Fruit fly (Drosophila melanogaster) whole organism, embryonic: ENCODE results near the gene mRpL46.
A peak's percentile ranks its signal among the peaks of the same experiment; 100 is the strongest.

Experiments
- Asciz ChIP-seq: fragments of 200-800 bp; sonication (Bioruptor generic); optimal IDR thresholded peaks from 2 replicates; lab custom pipeline; 2017; ENCODE audit warnings: missing biosample characterization, mild to moderate bottlenecking, missing genetic modification characterization, missing genetic modification reagents
- BEAF-32 ChIP-seq: fragments of 200-800 bp; sonication (Bioruptor generic); optimal IDR thresholded peaks from 3 replicates; lab custom pipeline; 2017; ENCODE audit warnings: missing biosample characterization, missing genetic modification characterization, mild to moderate bottlenecking, moderate library complexity, missing genetic modification reagents
- CG10147 ChIP-seq: fragments of 200-800 bp; sonication (Bioruptor generic); optimal IDR thresholded peaks from 2 replicates; lab custom pipeline; 2019; ENCODE audit warnings: missing biosample characterization, mild to moderate bottlenecking, missing genetic modification characterization, moderate library complexity
- CG12942 ChIP-seq: fragments of 200-800 bp; sonication (Bioruptor generic); optimal IDR thresholded peaks from 3 replicates; lab custom pipeline; 2016; ENCODE audit warnings: missing biosample characterization, missing genetic modification characterization
- CG13123 ChIP-seq: fragments of 200-800 bp; sonication (Bioruptor generic); optimal IDR thresholded peaks from 2 replicates; lab custom pipeline; 2016; ENCODE audit warnings: missing biosample characterization, missing genetic modification characterization
- CG13287 ChIP-seq: fragments of 200-800 bp; sonication (Bioruptor generic); IDR thresholded peaks from 2 replicates; pipeline ENCODE4 v1.3.6; 2022; ENCODE audit warnings: missing biosample characterization, missing genetic modification characterization; ENCODE audit not compliant: partially characterized antibody
- CG16813 ChIP-seq: fragments of 200-800 bp; sonication (Bioruptor generic); IDR thresholded peaks from 3 replicates; pipeline ENCODE4 v1.3.6; 2022; ENCODE audit warnings: missing biosample characterization, missing genetic modification characterization; ENCODE audit not compliant: partially characterized antibody
- CG17186 ChIP-seq: fragments of 200-800 bp; sonication (Bioruptor generic); optimal IDR thresholded peaks from 3 replicates; lab custom pipeline; 2017; ENCODE audit warnings: missing biosample characterization, missing genetic modification reagents, missing genetic modification characterization
- CG2116 ChIP-seq: fragments of 200-800 bp; sonication (Bioruptor generic); optimal IDR thresholded peaks from 3 replicates; lab custom pipeline; 2018; ENCODE audit warnings: missing biosample characterization, mild to moderate bottlenecking, missing genetic modification characterization
- CG34224 ChIP-seq: fragments of 200-800 bp; sonication (Bioruptor generic); IDR thresholded peaks from 3 replicates; pipeline ENCODE4 v1.3.6; 2022; ENCODE audit warnings: missing biosample characterization, missing genetic modification characterization; ENCODE audit not compliant: partially characterized antibody
- CG6791 ChIP-seq: fragments of 200-800 bp; sonication (Bioruptor generic); IDR thresholded peaks from 3 replicates; pipeline ENCODE4 v1.3.6; 2022; ENCODE audit warnings: missing biosample characterization, missing genetic modification characterization; ENCODE audit not compliant: partially characterized antibody
- CG7963 ChIP-seq: fragments of 200-800 bp; sonication (Bioruptor generic); IDR thresholded peaks from 3 replicates; pipeline ENCODE4 v1.3.6; 2022; ENCODE audit warnings: missing biosample characterization, missing genetic modification characterization; ENCODE audit not compliant: partially characterized antibody
- CG9727 ChIP-seq: fragments of 200-800 bp; sonication (Bioruptor generic); optimal IDR thresholded peaks from 3 replicates; lab custom pipeline; 2017; ENCODE audit warnings: missing biosample characterization, mild to moderate bottlenecking, missing genetic modification characterization
- CG9876 ChIP-seq: fragments of 200-800 bp; sonication (Bioruptor generic); optimal IDR thresholded peaks from 2 replicates; lab custom pipeline; 2016; ENCODE audit warnings: missing biosample characterization, missing genetic modification characterization
- Dll ChIP-seq: fragments of 200-800 bp; sonication (Bioruptor generic); IDR thresholded peaks from 4 replicates; pipeline ENCODE4 v1.3.6; 2022; ENCODE audit warnings: missing biosample characterization, missing genetic modification characterization; ENCODE audit not compliant: partially characterized antibody
- Doc3 ChIP-seq: fragments of 200-800 bp; sonication (Bioruptor generic); IDR thresholded peaks from 3 replicates; pipeline ENCODE4 v1.3.6; 2022; ENCODE audit warnings: missing biosample characterization, missing genetic modification characterization; ENCODE audit not compliant: partially characterized antibody
- Dp ChIP-seq: fragments of 200-800 bp; sonication (Bioruptor generic); optimal IDR thresholded peaks from 2 replicates; lab custom pipeline; 2018; ENCODE audit warnings: missing biosample characterization, mild to moderate bottlenecking, missing genetic modification characterization, moderate library complexity
- Dref ChIP-seq: fragments of 200-800 bp; sonication (Bioruptor generic); IDR thresholded peaks from 2 replicates; pipeline ENCODE4 v1.3.6; 2022; ENCODE audit warnings: missing biosample characterization, missing genetic modification characterization
- E2f2 ChIP-seq: fragments of 200-800 bp; sonication (Bioruptor generic); IDR thresholded peaks from 2 replicates; pipeline ENCODE4 v1.3.6; 2022; ENCODE audit warnings: missing biosample characterization, missing genetic modification characterization
- HLH4C ChIP-seq: fragments of 200-800 bp; sonication (Bioruptor generic); IDR thresholded peaks from 3 replicates; pipeline ENCODE4 v1.3.6; 2022; ENCODE audit warnings: missing biosample characterization, missing genetic modification characterization; ENCODE audit not compliant: partially characterized antibody
- MBD-R2 ChIP-seq: fragments of 200-800 bp; sonication (Bioruptor generic); IDR thresholded peaks from 2 replicates; pipeline ENCODE4 v1.3.6; 2022; ENCODE audit warnings: missing biosample characterization, missing genetic modification characterization
- MESR4 ChIP-seq: fragments of 200-800 bp; sonication (Bioruptor generic); optimal IDR thresholded peaks from 2 replicates; lab custom pipeline; 2018; ENCODE audit warnings: missing biosample characterization, mild to moderate bottlenecking, missing genetic modification characterization, moderate library complexity
- Med ChIP-seq: fragments of 200-800 bp; sonication (Bioruptor generic); peaks from one replicate; lab custom pipeline; 2016; ENCODE audit warnings: missing biosample characterization, missing genetic modification characterization, mild to moderate bottlenecking, inconsistent platforms, moderate library complexity
- Opbp ChIP-seq: fragments of 200-800 bp; sonication (Bioruptor generic); IDR thresholded peaks from 3 replicates; pipeline ENCODE4 v1.3.6; 2022; ENCODE audit warnings: missing biosample characterization, missing genetic modification characterization; ENCODE audit not compliant: partially characterized antibody
- Pdp1 ChIP-seq, 2 experiments: fragments of 200-800 bp; sonication (Bioruptor generic); optimal IDR thresholded peaks; 3 replicates each; lab custom pipeline; 2016; ENCODE audit warnings: missing biosample characterization in 2 of 2, missing genetic modification characterization in 2 of 2, mild to moderate bottlenecking in 1 of 2, moderate library complexity in 1 of 2
- Scr ChIP-seq: fragments of 200-800 bp; sonication (Bioruptor generic); IDR thresholded peaks from 2 replicates; pipeline ENCODE4 v1.3.6; 2022; ENCODE audit warnings: missing biosample characterization, missing genetic modification characterization; ENCODE audit not compliant: partially characterized antibody
- TFAM ChIP-seq: fragments of 200-800 bp; sonication (Bioruptor generic); optimal IDR thresholded peaks from 2 replicates; lab custom pipeline; 2017; ENCODE audit warnings: missing biosample characterization, missing genetic modification characterization, inconsistent platforms
- amos ChIP-seq: fragments of 200-800 bp; sonication (Bioruptor generic); IDR thresholded peaks from 2 replicates; pipeline ENCODE4 v1.3.6; 2022; ENCODE audit warnings: missing biosample characterization, missing genetic modification characterization; ENCODE audit not compliant: partially characterized antibody
- ato ChIP-seq: fragments of 200-800 bp; sonication (Bioruptor generic); IDR thresholded peaks from 2 replicates; pipeline ENCODE4 v1.3.6; 2022; ENCODE audit warnings: missing biosample characterization, missing genetic modification characterization; ENCODE audit not compliant: partially characterized antibody
- bbx ChIP-seq: fragments of 200-800 bp; sonication (Bioruptor generic); IDR thresholded peaks from 2 replicates; pipeline ENCODE4 v1.3.6; 2022; ENCODE audit warnings: missing biosample characterization, missing genetic modification characterization; ENCODE audit not compliant: partially characterized antibody
- cad ChIP-seq: fragments of >200 bp; optimal IDR thresholded peaks from 2 replicates; lab custom pipeline; 2017; ENCODE audit warnings: missing biosample characterization, missing genetic modification characterization
- crp ChIP-seq, 2 experiments: fragments of 200-800 bp; sonication (Bioruptor generic); optimal IDR thresholded peaks; 2 replicates in 1 of 2; 3 replicates in 1 of 2; lab custom pipeline; 2017; ENCODE audit warnings: missing biosample characterization in 2 of 2, missing genetic modification characterization in 2 of 2, mild to moderate bottlenecking in 1 of 2, moderate library complexity in 1 of 2
- cwo ChIP-seq: fragments of 200-800 bp; sonication (Bioruptor generic); optimal IDR thresholded peaks from 3 replicates; lab custom pipeline; 2017; ENCODE audit warnings: missing biosample characterization, missing genetic modification characterization, mild to moderate bottlenecking, moderate library complexity, missing genetic modification reagents
- gce ChIP-seq: fragments of 200-800 bp; sonication (Bioruptor generic); IDR thresholded peaks from 3 replicates; pipeline ENCODE4 v1.3.6; 2022; ENCODE audit warnings: missing biosample characterization, missing genetic modification characterization
- hbn ChIP-seq: fragments of 200-800 bp; sonication (Bioruptor generic); IDR thresholded peaks from 2 replicates; pipeline ENCODE4 v1.3.6; 2022; ENCODE audit warnings: missing biosample characterization, missing genetic modification characterization; ENCODE audit not compliant: partially characterized antibody
- pzg ChIP-seq: fragments of 200-800 bp; sonication (Bioruptor generic); optimal IDR thresholded peaks from 3 replicates; lab custom pipeline; 2018; ENCODE audit warnings: missing biosample characterization, mild to moderate bottlenecking, missing genetic modification characterization, moderate library complexity
- rib ChIP-seq: fragments of 200-800 bp; sonication (Bioruptor generic); IDR thresholded peaks from 2 replicates; pipeline ENCODE4 v1.3.6; 2022; ENCODE audit warnings: missing biosample characterization, missing genetic modification characterization
- sens ChIP-seq: fragments of 200-800 bp; sonication (Bioruptor generic); peaks from one replicate; lab custom pipeline; 2016; ENCODE audit warnings: missing biosample characterization, missing genetic modification characterization
- sna ChIP-seq: fragments of 200-800 bp; sonication (Bioruptor generic); IDR thresholded peaks from 2 replicates; pipeline ENCODE4 v1.3.6; 2022; ENCODE audit warnings: missing biosample characterization, missing genetic modification characterization; ENCODE audit not compliant: partially characterized antibody
- trem ChIP-seq: fragments of 200-800 bp; optimal IDR thresholded peaks from 3 replicates; lab custom pipeline; 2019; ENCODE audit warnings: missing biosample characterization, mild to moderate bottlenecking, missing genetic modification characterization, moderate library complexity
- vnd ChIP-seq: fragments of 200-800 bp; sonication (Bioruptor generic); IDR thresholded peaks from 3 replicates; pipeline ENCODE4 v1.3.6; 2022; ENCODE audit warnings: missing biosample characterization, missing genetic modification characterization; ENCODE audit not compliant: partially characterized antibody
- zen2 ChIP-seq: fragments of 200-800 bp; sonication (Bioruptor generic); IDR thresholded peaks from 3 replicates; pipeline ENCODE4 v1.3.6; 2022; ENCODE audit warnings: missing biosample characterization, missing genetic modification characterization; ENCODE audit not compliant: partially characterized antibody

The mRpL46 gene

dm6 chr3L:1777249-1777648 lies at the start of gene mRpL46, which contains the start of gene CG2021:
Gene mRpL46 (plus strand): TSS chr3L:1777439.
Gene CG2021 (minus strand): TSS chr3L:1777411.
- TF ChIP-seq Dref (GFP tag; lab: Robert Waterston, UW): peak; percentile 62
- TF ChIP-seq Scr (GFP tag; lab: Robert Waterston, UW): peak; percentile 37
- TF ChIP-seq CG9876 (GFP tag; lab: Kevin White, UChicago): no peak
- TF ChIP-seq CG12942 (GFP tag; lab: Kevin White, UChicago): no peak
- TF ChIP-seq CG17186 (GFP tag; lab: Kevin White, UChicago): peak; percentile 50
- peak; percentile 7 for TF ChIP-seq Dp
- peak; percentile 86 for TF ChIP-seq MBD-R2 (GFP tag; lab: Robert Waterston, UW)
- peak; percentile 43; the same call in 2 of the 3 replicates for TF ChIP-seq Doc3 (GFP tag; lab: Robert Waterston, UW)
- TF ChIP-seq TFAM (GFP tag; lab: Kevin White, UChicago): no peak
- TF ChIP-seq CG10147 (GFP tag; lab: Kevin White, UChicago): no peak
- TF ChIP-seq Dll (GFP tag; lab: Robert Waterston, UW): peak; percentile 63; the same call in 2 of the 4 replicates
- peak; percentile 53; the same call in 1 of the 3 replicates for TF ChIP-seq zen2 (GFP tag; lab: Robert Waterston, UW)
- TF ChIP-seq bbx: peak; percentile 44
- peak; percentile 8 for TF ChIP-seq BEAF-32 (GFP tag; lab: Kevin White, UChicago)
- peak; percentile 29; the same call in 1 of the 2 replicates for TF ChIP-seq E2f2 (GFP tag; lab: Robert Waterston, UW)
- TF ChIP-seq MESR4 (GFP tag; lab: Kevin White, UChicago): peak; percentile 68
- peak; percentile 28; the same call in 1 of the 2 replicates for TF ChIP-seq hbn (GFP tag; lab: Robert Waterston, UW)
- peak; percentile 24 for TF ChIP-seq pzg (GFP tag; lab: Kevin White, UChicago)
- no peak for TF ChIP-seq CG9727 (GFP tag; lab: Kevin White, UChicago)
- peak; percentile 40; the same call in 1 of the 2 replicates for TF ChIP-seq amos
- TF ChIP-seq Med: peak; percentile 59
- TF ChIP-seq Asciz (GFP tag; lab: Kevin White, UChicago): no peak
- no peak for TF ChIP-seq cwo (GFP tag; lab: Kevin White, UChicago)
- 0 out of 3 replicates have a peak, but pooled peaks have one; percentile 14 for TF ChIP-seq CG16813
- no peak for TF ChIP-seq rib (GFP tag; lab: Robert Waterston, UW)
- TF ChIP-seq cad: no peak
- TF ChIP-seq Pdp1 (GFP tag; optimal IDR thresholded peaks at IDR 0.05; lab: Kevin White, UChicago): peak in 1 of 2 experiments; percentile 76
- peak; percentile 36; the same call in 1 of the 3 replicates for TF ChIP-seq CG6791 (GFP tag; lab: Robert Waterston, UW)
- peak; percentile 5 for TF ChIP-seq trem (tag; lab: Kevin White, UChicago)
- TF ChIP-seq CG7963 (GFP tag; lab: Robert Waterston, UW): peak; percentile 49; the same call in 1 of the 3 replicates
- TF ChIP-seq ato (GFP tag; lab: Robert Waterston, UW): peak; percentile 32; the same call in 1 of the 2 replicates
- no peak for TF ChIP-seq CG13123 (GFP tag; lab: Kevin White, UChicago)
- TF ChIP-seq HLH4C (GFP tag; lab: Robert Waterston, UW): peak; percentile 64
- no peak for TF ChIP-seq gce (GFP tag; lab: Robert Waterston, UW)
- peak; percentile 48; the same call in 1 of the 2 replicates for TF ChIP-seq sna (GFP tag; lab: Robert Waterston, UW)
- 0 out of 3 replicates have a peak, but pooled peaks have one; percentile 35 for TF ChIP-seq vnd (GFP tag; lab: Robert Waterston, UW)
- peak; percentile 26 for TF ChIP-seq CG2116 (GFP tag; lab: Kevin White, UChicago)
- peak; percentile 38; the same call in 2 of the 3 replicates for TF ChIP-seq CG34224 (GFP tag; lab: Robert Waterston, UW)
- peak; percentile 41; the same call in 2 of the 3 replicates for TF ChIP-seq Opbp (GFP tag; lab: Robert Waterston, UW)
- peak in 1 of 2 experiments; percentile 86 for TF ChIP-seq crp (GFP tag; optimal IDR thresholded peaks at IDR 0.05; lab: Kevin White, UChicago)
- TF ChIP-seq CG13287: peak; percentile 65
- no peak for TF ChIP-seq sens (GFP tag; lab: Kevin White, UChicago)
